Fruit fly (Drosophila melanogaster) whole organism, prepupa: ENCODE measurements around the gene CG14253.
A peak's percentile ranks its signal among the peaks of the same experiment; 100 is the strongest.

Source experiments
- Blimp-1 ChIP-seq: fragments of 200-800 bp; sonication (Bioruptor generic); optimal IDR thresholded peaks from 3 replicates; lab custom pipeline; 2017; ENCODE audit warnings: missing biosample characterization, missing genetic modification characterization, mild to moderate bottlenecking, moderate library complexity, missing genetic modification reagents
- CG10669 ChIP-seq: fragments of 200-800 bp; sonication (Bioruptor generic); optimal IDR thresholded peaks from 3 replicates; lab custom pipeline; 2018; ENCODE audit warnings: missing biosample characterization, mild to moderate bottlenecking, missing genetic modification characterization, moderate library complexity
- CG11294 ChIP-seq: fragments of 200-800 bp; sonication (Bioruptor generic); IDR thresholded peaks from 2 replicates; pipeline ENCODE4 v1.3.6; 2022; ENCODE audit warnings: missing biosample characterization, missing genetic modification characterization
- CG15336 ChIP-seq: fragments of 200-800 bp; sonication (Bioruptor generic); IDR thresholded peaks from 2 replicates; pipeline ENCODE4 v1.3.6; 2022; ENCODE audit warnings: missing biosample characterization, missing genetic modification characterization
- CG16779 ChIP-seq: fragments of 200-800 bp; sonication (Bioruptor generic); optimal IDR thresholded peaks from 3 replicates; lab custom pipeline; 2017; ENCODE audit warnings: missing biosample characterization, mild to moderate bottlenecking, missing genetic modification characterization
- CG31627 ChIP-seq: fragments of 200-800 bp; sonication (Bioruptor generic); optimal IDR thresholded peaks from 3 replicates; lab custom pipeline; 2016; ENCODE audit warnings: missing biosample characterization, missing genetic modification characterization
- CG34406 ChIP-seq: fragments of 200-800 bp; sonication (Bioruptor generic); optimal IDR thresholded peaks from 3 replicates; lab custom pipeline; 2016; ENCODE audit warnings: missing biosample characterization, missing genetic modification characterization
- CG3919 ChIP-seq: fragments of 200-800 bp; sonication (Bioruptor generic); optimal IDR thresholded peaks from 3 replicates; lab custom pipeline; 2016; ENCODE audit warnings: missing biosample characterization, missing genetic modification characterization
- CG6163 ChIP-seq: fragments of 200-800 bp; sonication (Bioruptor generic); IDR thresholded peaks from 3 replicates; pipeline ENCODE4 v1.3.6; 2022; ENCODE audit warnings: missing biosample characterization, missing genetic modification characterization
- CG6276 ChIP-seq: fragments of 200-800 bp; sonication (Bioruptor generic); optimal IDR thresholded peaks from 2 replicates; lab custom pipeline; 2017; ENCODE audit warnings: missing biosample characterization, mild to moderate bottlenecking, missing genetic modification characterization
- CG6792 ChIP-seq: fragments of 200-800 bp; sonication (Bioruptor generic); optimal IDR thresholded peaks from 3 replicates; lab custom pipeline; 2016; ENCODE audit warnings: missing biosample characterization, missing genetic modification characterization
- CG6808 ChIP-seq: fragments of 200-800 bp; sonication (Bioruptor generic); optimal IDR thresholded peaks from 3 replicates; lab custom pipeline; 2017; ENCODE audit warnings: missing biosample characterization, missing genetic modification characterization, mild to moderate bottlenecking, moderate library complexity, missing genetic modification reagents
- CG7368 ChIP-seq: fragments of 200-800 bp; sonication (Bioruptor generic); optimal IDR thresholded peaks from 3 replicates; lab custom pipeline; 2016; ENCODE audit warnings: missing biosample characterization, missing genetic modification characterization
- CG8119 ChIP-seq: fragments of 200-800 bp; sonication (Bioruptor generic); IDR thresholded peaks from 3 replicates; pipeline ENCODE4 v1.3.6; 2022; ENCODE audit warnings: missing biosample characterization, missing genetic modification characterization
- CG8319 ChIP-seq: fragments of 200-800 bp; sonication (Bioruptor generic); optimal IDR thresholded peaks from 3 replicates; lab custom pipeline; 2016; ENCODE audit warnings: missing biosample characterization, missing genetic modification characterization
- CG9139 ChIP-seq: fragments of 200-800 bp; sonication (Bioruptor generic); optimal IDR thresholded peaks from 3 replicates; lab custom pipeline; 2017; ENCODE audit warnings: missing biosample characterization, mild to moderate bottlenecking, missing genetic modification characterization
- Eip75B ChIP-seq: fragments of 200-800 bp; sonication (Bioruptor generic); optimal IDR thresholded peaks from 3 replicates; lab custom pipeline; 2016; ENCODE audit warnings: missing biosample characterization, missing genetic modification characterization
- Eip78C ChIP-seq: fragments of 200-800 bp; sonication (Bioruptor generic); peaks from one replicate; lab custom pipeline; 2016; ENCODE audit warnings: missing biosample characterization, missing genetic modification characterization
- Eip93F ChIP-seq: fragments of 200-800 bp; sonication (Bioruptor generic); optimal IDR thresholded peaks from 2 replicates; lab custom pipeline; 2016; ENCODE audit warnings: missing biosample characterization, mild to moderate bottlenecking, missing genetic modification characterization
- Ets96B ChIP-seq: fragments of 200-800 bp; optimal IDR thresholded peaks from 2 replicates; lab custom pipeline; 2019; ENCODE audit warnings: missing biosample characterization, mild to moderate bottlenecking, missing genetic modification characterization, moderate library complexity
- Gug ChIP-seq: fragments of 200-800 bp; sonication (Bioruptor generic); IDR thresholded peaks from 2 replicates; pipeline ENCODE4 v1.3.6; 2022; ENCODE audit warnings: missing biosample characterization, missing genetic modification characterization
- Hr38 ChIP-seq: sonication (Bioruptor generic); optimal IDR thresholded peaks from 2 replicates; lab custom pipeline; 2016; ENCODE audit warnings: missing biosample characterization, missing genetic modification characterization
- Met ChIP-seq: fragments of 200-800 bp; sonication (Bioruptor generic); optimal IDR thresholded peaks from 3 replicates; lab custom pipeline; 2016; ENCODE audit warnings: missing biosample characterization, missing genetic modification characterization
- OdsH ChIP-seq: fragments of 200-800 bp; sonication (Bioruptor generic); optimal IDR thresholded peaks from 3 replicates; lab custom pipeline; 2016; ENCODE audit warnings: missing biosample characterization, missing genetic modification characterization
- Sox102F ChIP-seq: fragments of 200-800 bp; sonication (Bioruptor generic); optimal IDR thresholded peaks from 2 replicates; lab custom pipeline; 2016; ENCODE audit warnings: missing biosample characterization, mild to moderate bottlenecking, missing genetic modification characterization
- Sox14 ChIP-seq: fragments of 200-800 bp; sonication (Bioruptor generic); optimal IDR thresholded peaks from 3 replicates; lab custom pipeline; 2016; ENCODE audit warnings: missing biosample characterization, missing genetic modification characterization
- Sox15 ChIP-seq: fragments of 200-800 bp; sonication (Bioruptor generic); optimal IDR thresholded peaks from 3 replicates; lab custom pipeline; 2016; ENCODE audit warnings: missing biosample characterization, missing genetic modification characterization
- acj6 ChIP-seq: fragments of 200-800 bp; sonication (Bioruptor generic); optimal IDR thresholded peaks from 3 replicates; lab custom pipeline; 2016; ENCODE audit warnings: missing biosample characterization, missing genetic modification characterization
- dac ChIP-seq: fragments of 200-800 bp; sonication (Bioruptor generic); optimal IDR thresholded peaks from 2 replicates; lab custom pipeline; 2017; ENCODE audit warnings: missing biosample characterization, mild to moderate bottlenecking, missing genetic modification characterization
- dsx ChIP-seq: fragments of 200-800 bp; optimal IDR thresholded peaks from 3 replicates; lab custom pipeline; 2019; ENCODE audit warnings: missing biosample characterization, mild to moderate bottlenecking, missing genetic modification characterization, moderate library complexity; ENCODE audit not compliant: poor library complexity, severe bottlenecking
- eg ChIP-seq: fragments of 200-800 bp; sonication (Bioruptor generic); IDR thresholded peaks from 3 replicates; pipeline ENCODE4 v1.3.6; 2022; ENCODE audit warnings: missing biosample characterization, missing genetic modification characterization
- esn ChIP-seq: fragments of 200-800 bp; sonication (Bioruptor generic); optimal IDR thresholded peaks from 2 replicates; lab custom pipeline; 2016; ENCODE audit warnings: missing biosample characterization, mild to moderate bottlenecking, missing genetic modification characterization, moderate library complexity
- fd85E ChIP-seq: fragments of 200-800 bp; sonication (Bioruptor generic); optimal IDR thresholded peaks from 3 replicates; lab custom pipeline; 2016; ENCODE audit warnings: missing biosample characterization, missing genetic modification characterization
- fkh ChIP-seq: fragments of 200-800 bp; sonication (Bioruptor generic); optimal IDR thresholded peaks from 3 replicates; lab custom pipeline; 2017; ENCODE audit warnings: missing biosample characterization, mild to moderate bottlenecking, missing genetic modification characterization, moderate library complexity
- lz ChIP-seq: fragments of 200-800 bp; sonication (Bioruptor generic); optimal IDR thresholded peaks from 3 replicates; lab custom pipeline; 2016; ENCODE audit warnings: missing biosample characterization, missing genetic modification characterization
- net ChIP-seq: fragments of 200-800 bp; sonication (Bioruptor generic); optimal IDR thresholded peaks from 3 replicates; lab custom pipeline; 2016; ENCODE audit warnings: missing biosample characterization, missing genetic modification characterization
- ss ChIP-seq, 2 experiments: fragments of 200-800 bp; sonication (Bioruptor generic); optimal IDR thresholded peaks; 2 replicates in 1 of 2; 3 replicates in 1 of 2; lab custom pipeline; 2017 to 2018; ENCODE audit warnings: mild to moderate bottlenecking in 2 of 2, missing biosample characterization in 2 of 2, missing genetic modification characterization in 2 of 2, moderate library complexity in 1 of 2
- svp ChIP-seq: fragments of 200-800 bp; sonication (Bioruptor generic); peaks from one replicate; lab custom pipeline; 2016; ENCODE audit warnings: missing biosample characterization, missing genetic modification characterization
- topi ChIP-seq: fragments of 200-800 bp; sonication (Bioruptor generic); optimal IDR thresholded peaks from 3 replicates; lab custom pipeline; 2016; ENCODE audit warnings: missing biosample characterization, missing genetic modification characterization
- vri ChIP-seq: fragments of 200-800 bp; sonication (Bioruptor generic); optimal IDR thresholded peaks from 3 replicates; lab custom pipeline; 2016; ENCODE audit warnings: missing biosample characterization, mild to moderate bottlenecking, missing genetic modification characterization

Gene CG14253

dm6 chr3R:26947296-26947880, 31.0 kb upstream of the CG14253 start, which contains the start of gene Spag1 (continued):
- TF ChIP-seq dsx (GFP tag; lab: Kevin White, UChicago) (no peak), CG6276 (GFP tag; lab: Kevin White, UChicago) (peak; percentile 72), topi (GFP tag; lab: Kevin White, UChicago) (peak; percentile 27), fkh (no peak), Sox15 (GFP tag; lab: Kevin White, UChicago) (no peak), fd85E (GFP tag; lab: Kevin White, UChicago) (no peak), CG16779 (tag; lab: Kevin White, UChicago) (peak; percentile 53), CG15336 (GFP tag; lab: Robert Waterston, UW) (peak; percentile 52; the same call in 1 of the 2 replicates), svp (GFP tag; lab: Kevin White, UChicago) (no peak), Blimp-1 (GFP tag; lab: Kevin White, UChicago) (no peak), Sox102F (GFP tag; lab: Kevin White, UChicago) (no peak), net (GFP tag; lab: Kevin White, UChicago) (no peak), ss (GFP tag; optimal IDR thresholded peaks at IDR 0.05; lab: Kevin White, UChicago) (peak; percentile 71 to 80), vri (GFP tag; lab: Kevin White, UChicago) (no peak), dac (GFP tag; lab: Kevin White, UChicago) (no peak), CG6163 (GFP tag; lab: Robert Waterston, UW) (no peak), esn (GFP tag; lab: Kevin White, UChicago) (peak; percentile 48), CG10669 (GFP tag; lab: Kevin White, UChicago) (peak; percentile 33), Met (GFP tag; lab: Kevin White, UChicago) (no peak), OdsH (GFP tag; lab: Kevin White, UChicago) (no peak), CG6792 (GFP tag; lab: Kevin White, UChicago) (no peak)

dm6 chr3R:26952200-26952856, 26.0 kb upstream of the CG14253 start:
- TF ChIP-seq CG6808 (GFP tag; lab: Kevin White, UChicago) (no peak), Gug (GFP tag; lab: Robert Waterston, UW) (no peak), fkh (peak; percentile 61), CG8319 (no peak)

dm6 chr3R:26952857-26953477, 25.4 kb upstream of the CG14253 start:
- TF ChIP-seq CG6276 (GFP tag; lab: Kevin White, UChicago), result no peak
- no peak for TF ChIP-seq dac (GFP tag; lab: Kevin White, UChicago)

- peak; percentile 94 for TF ChIP-seq CG7368 (GFP tag; lab: Kevin White, UChicago)
- no peak for TF ChIP-seq Blimp-1 (GFP tag; lab: Kevin White, UChicago)
- peak; percentile 83 for TF ChIP-seq fd85E (GFP tag; lab: Kevin White, UChicago)
- TF ChIP-seq CG10669 (GFP tag; lab: Kevin White, UChicago), result peak; percentile 94
- TF ChIP-seq Hr38 (GFP tag; lab: Kevin White, UChicago), result peak; percentile 73
- TF ChIP-seq Eip78C (GFP tag; lab: Kevin White, UChicago), result peak; percentile 99
- TF ChIP-seq CG3919 (GFP tag; lab: Kevin White, UChicago), result peak; percentile 94
- TF ChIP-seq Gug (GFP tag; lab: Robert Waterston, UW), result peak; percentile 87
- peak; percentile 53 for TF ChIP-seq esn (GFP tag; lab: Kevin White, UChicago)
- peak in 1 of 2 experiments; percentile 68 for TF ChIP-seq ss (GFP tag; optimal IDR thresholded peaks at IDR 0.05; lab: Kevin White, UChicago)
- TF ChIP-seq CG8119 (GFP tag; lab: Robert Waterston, UW), result peak; percentile 97
- TF ChIP-seq Sox102F (GFP tag; lab: Kevin White, UChicago), result no peak
- TF ChIP-seq CG15336 (GFP tag; lab: Robert Waterston, UW), result peak; percentile 96
- no peak for TF ChIP-seq Eip93F (GFP tag; lab: Kevin White, UChicago)
- TF ChIP-seq CG34406 (GFP tag; lab: Kevin White, UChicago), result peak; percentile 65
- peak; percentile 87 for TF ChIP-seq CG6163 (GFP tag; lab: Robert Waterston, UW)
- TF ChIP-seq acj6 (GFP tag; lab: Kevin White, UChicago), result peak; percentile 94
- TF ChIP-seq Ets96B (tag; lab: Kevin White, UChicago), result peak; percentile 91
- peak; percentile 89 for TF ChIP-seq CG11294 (GFP tag; lab: Robert Waterston, UW)
- peak; percentile 93 for TF ChIP-seq Sox14 (GFP tag; lab: Kevin White, UChicago)
- TF ChIP-seq Eip75B (GFP tag; lab: Kevin White, UChicago), result peak; percentile 83
- TF ChIP-seq svp (GFP tag; lab: Kevin White, UChicago), result peak; percentile 84
- TF ChIP-seq CG31627 (GFP tag; lab: Kevin White, UChicago), result peak; percentile 81
- peak; percentile 81 for TF ChIP-seq CG6792 (GFP tag; lab: Kevin White, UChicago)
- peak; percentile 28 for TF ChIP-seq CG9139 (GFP tag; lab: Kevin White, UChicago)
- peak; percentile 89 for TF ChIP-seq CG6276 (GFP tag; lab: Kevin White, UChicago)
- TF ChIP-seq Met (GFP tag; lab: Kevin White, UChicago), result peak; percentile 20
- TF ChIP-seq lz, result peak; percentile 77
- TF ChIP-seq eg (GFP tag; lab: Robert Waterston, UW), result peak; percentile 93
Observed at dm6 chr3R:26953478-26953874, 24.9 kb upstream of the CG14253 start.
